Fruit fly (Drosophila melanogaster): ENCODE results near the gene CkIalpha.

CkIalpha gene

dm6 chrX:12653574-12653973 lies at the start of gene CkIalpha (continued):
- no peak for TF ChIP-seq D19A (tag; optimal IDR thresholded peaks at IDR 0.05)
- TF ChIP-seq Xbp1 (GFP tag; optimal IDR thresholded peaks at IDR 0.05) = peak; percentile 64
- peak; percentile 5 for TF ChIP-seq NC2α (GFP tag; optimal IDR thresholded peaks at IDR 0.05)
- TF ChIP-seq CG1602 (GFP tag; optimal IDR thresholded peaks at IDR 0.05) = peak; percentile 22
- peak; percentile 76 for TF ChIP-seq trem (tag; optimal IDR thresholded peaks at IDR 0.05)
- no peak for TF ChIP-seq org-1 (GFP tag; optimal IDR thresholded peaks at IDR 0.05)
- no peak for TF ChIP-seq yki (optimal IDR thresholded peaks at IDR 0.05)
- TF ChIP-seq chinmo (GFP tag; IDR thresholded peaks at IDR 0.05; ENCODE audit: partially characterized antibody) = peak; percentile 99
- peak in 1 of 2 experiments; percentile 60 for TF ChIP-seq Hr51 (GFP tag; optimal IDR thresholded peaks at IDR 0.05)
- no peak for TF ChIP-seq ase (GFP tag; IDR thresholded peaks at IDR 0.05)
- peak; percentile 24 for TF ChIP-seq CG4820 (GFP tag; optimal IDR thresholded peaks at IDR 0.05)
- peak; percentile 27; the same call in 1 of the 2 replicates for TF ChIP-seq CG4360 (GFP tag; IDR thresholded peaks at IDR 0.05)
- peak; percentile 98 for TF ChIP-seq CG14860 (GFP tag; IDR thresholded peaks at IDR 0.05; ENCODE audit: partially characterized antibody)
- peak; percentile 98 for TF ChIP-seq inv (GFP tag; IDR thresholded peaks at IDR 0.05; ENCODE audit: partially characterized antibody)
- peak; percentile 47; the same call in 1 of the 2 replicates for TF ChIP-seq CG1024 (GFP tag; IDR thresholded peaks at IDR 0.05)
- TF ChIP-seq CG18476 (GFP tag; optimal IDR thresholded peaks at IDR 0.05) = no peak
- no peak for TF ChIP-seq cg (GFP tag; optimal IDR thresholded peaks at IDR 0.05)
- peak; percentile 34 for TF ChIP-seq ash1 (GFP tag; optimal IDR thresholded peaks at IDR 0.05)
- TF ChIP-seq nau (GFP tag; optimal IDR thresholded peaks at IDR 0.05) = no peak
- TF ChIP-seq BEAF-32 (GFP tag; optimal IDR thresholded peaks at IDR 0.05) = peak; percentile 98
- no peak for TF ChIP-seq CG7357 (GFP tag; IDR thresholded peaks at IDR 0.05)
- peak; percentile 27 for TF ChIP-seq nerfin-1 (tag; optimal IDR thresholded peaks at IDR 0.05)
- TF ChIP-seq schlank (tag; optimal IDR thresholded peaks at IDR 0.05) = peak; percentile 20
- TF ChIP-seq CG11560 (tag; IDR thresholded peaks at IDR 0.05) = peak; percentile 44; the same call in 1 of the 3 replicates
- peak; percentile 98 for TF ChIP-seq HLH4C (GFP tag; IDR thresholded peaks at IDR 0.05; ENCODE audit: partially characterized antibody)
- TF ChIP-seq CG42726 (GFP tag; IDR thresholded peaks at IDR 0.05; ENCODE audit: partially characterized antibody) = peak; percentile 99
- TF ChIP-seq repo (GFP tag; optimal IDR thresholded peaks at IDR 0.05) = peak; percentile 38
- peak; percentile 32 for TF ChIP-seq CG4282 (GFP tag; optimal IDR thresholded peaks at IDR 0.05)
- TF ChIP-seq HLH54F (GFP tag; optimal IDR thresholded peaks at IDR 0.05) = peak; percentile 72
- peak; percentile 50 for TF ChIP-seq chn (GFP tag; optimal IDR thresholded peaks at IDR 0.05)
- TF ChIP-seq Trl (optimal IDR thresholded peaks at IDR 0.05) = no peak
- TF ChIP-seq Trl (GFP tag; optimal IDR thresholded peaks at IDR 0.05) = peak; percentile 70
- TF ChIP-seq CG13296 (GFP tag; optimal IDR thresholded peaks at IDR 0.05) = peak; percentile 20
- TF ChIP-seq Atf-2 (GFP tag; optimal IDR thresholded peaks at IDR 0.05) = peak; percentile 17
- peak; percentile 51 for TF ChIP-seq CG18599 (GFP tag; optimal IDR thresholded peaks at IDR 0.05)
- TF ChIP-seq HmgZ (tag; optimal IDR thresholded peaks at IDR 0.05) = peak; percentile 88
- peak; percentile 39 for TF ChIP-seq eyg (GFP tag; optimal IDR thresholded peaks at IDR 0.05)
- peak; percentile 5 for TF ChIP-seq wek (GFP tag; optimal IDR thresholded peaks at IDR 0.05)
- TF ChIP-seq sc (optimal IDR thresholded peaks at IDR 0.05) = no peak
- no peak for TF ChIP-seq sc (GFP tag; optimal IDR thresholded peaks at IDR 0.05)
- TF ChIP-seq Ssrp (tag; optimal IDR thresholded peaks at IDR 0.05) = no peak
- no peak for TF ChIP-seq CG31388 (GFP tag; optimal IDR thresholded peaks at IDR 0.05)
- no peak for TF ChIP-seq Dip2 (GFP tag; IDR thresholded peaks at IDR 0.05)
- no peak for TF ChIP-seq h (optimal IDR thresholded peaks at IDR 0.05)
- no peak for TF ChIP-seq pan (optimal IDR thresholded peaks at IDR 0.05)
- peak in 1 of 2 experiments; percentile 16 for TF ChIP-seq pan (GFP tag; optimal IDR thresholded peaks at IDR 0.05 in 1 of 2, IDR thresholded peaks at IDR 0.05 in 1 of 2)
- no peak for TF ChIP-seq cato (GFP tag; optimal IDR thresholded peaks at IDR 0.05; ENCODE audit: borderline replicate concordance)
- peak; percentile 11; the same call in 1 of the 2 replicates for TF ChIP-seq crol (GFP tag; IDR thresholded peaks at IDR 0.05)
- peak; percentile 58 for TF ChIP-seq ems (GFP tag; optimal IDR thresholded peaks at IDR 0.05)
- peak; percentile 1 for TF ChIP-seq CG15696 (tag; optimal IDR thresholded peaks at IDR 0.05)
- no peak for TF ChIP-seq Nf-YB (GFP tag; optimal IDR thresholded peaks at IDR 0.05)
- no peak for TF ChIP-seq scrt (GFP tag; optimal IDR thresholded peaks at IDR 0.05)

Measured in whole organism, embryonic.